Fruit fly (Drosophila melanogaster): Measurements from ENCODE around the gene eIF4H1.

The eIF4H1 gene

dm6 chrX:16421899-16422412, 26.5 kb upstream of the eIF4H1 start, which contains the start of gene AnxB11 (continued):
- TF ChIP-seq Scr (GFP tag; IDR thresholded peaks at IDR 0.05; ENCODE audit: partially characterized antibody), result 0 out of 2 replicates have a peak, but pooled peaks have one; percentile 48
- TF ChIP-seq CG13775 (GFP tag; optimal IDR thresholded peaks at IDR 0.05), result no peak
- TF ChIP-seq CG10431 (GFP tag; optimal IDR thresholded peaks at IDR 0.05), result no peak
- TF ChIP-seq CG10366 (GFP tag; IDR thresholded peaks at IDR 0.05), result no peak
- no peak for TF ChIP-seq CG15601 (tag; optimal IDR thresholded peaks at IDR 0.05)
- no peak for TF ChIP-seq CG2129 (GFP tag; IDR thresholded peaks at IDR 0.05; ENCODE audit: partially characterized antibody)
- no peak for TF ChIP-seq HLH3B (GFP tag; IDR thresholded peaks at IDR 0.05)
- peak; percentile 12 for TF ChIP-seq CG13894 (tag; optimal IDR thresholded peaks at IDR 0.05)
- TF ChIP-seq cg (GFP tag; optimal IDR thresholded peaks at IDR 0.05), result peak; percentile 92
- peak; percentile 76 for TF ChIP-seq Med (GFP tag)
- no peak for TF ChIP-seq Deaf1 (tag; optimal IDR thresholded peaks at IDR 0.05)
- TF ChIP-seq CG2712 (tag; optimal IDR thresholded peaks at IDR 0.05), result peak; percentile 23
- TF ChIP-seq Bgb (GFP tag; IDR thresholded peaks at IDR 0.05; ENCODE audit: partially characterized antibody), result peak; percentile 58
- TF ChIP-seq CG12071 (GFP tag; optimal IDR thresholded peaks at IDR 0.05), result no peak
- no peak for TF ChIP-seq da (GFP tag; optimal IDR thresholded peaks at IDR 0.05)
- TF ChIP-seq Nf-YB (GFP tag; optimal IDR thresholded peaks at IDR 0.05), result no peak
- 0 out of 3 replicates have a peak, but pooled peaks have one; percentile 26 for TF ChIP-seq Doc3 (GFP tag; IDR thresholded peaks at IDR 0.05; ENCODE audit: partially characterized antibody)
- no peak for TF ChIP-seq CG8281 (tag; optimal IDR thresholded peaks at IDR 0.05)
- TF ChIP-seq HLH54F (GFP tag; optimal IDR thresholded peaks at IDR 0.05), result no peak
- peak; percentile 3 for TF ChIP-seq sd (tag; optimal IDR thresholded peaks at IDR 0.05)
- no peak for TF ChIP-seq z (GFP tag; IDR thresholded peaks at IDR 0.05)
- no peak for TF ChIP-seq NK7.1 (GFP tag; optimal IDR thresholded peaks at IDR 0.05)
- TF ChIP-seq nmo (GFP tag; optimal IDR thresholded peaks at IDR 0.05), result no peak
- peak; percentile 33; the same call in 2 of the 3 replicates for TF ChIP-seq vnd (GFP tag; IDR thresholded peaks at IDR 0.05; ENCODE audit: partially characterized antibody)
- TF ChIP-seq chif (GFP tag; optimal IDR thresholded peaks at IDR 0.05), result no peak
- TF ChIP-seq ara (GFP tag; IDR thresholded peaks at IDR 0.05), result no peak
- TF ChIP-seq CG6689 (GFP tag; IDR thresholded peaks at IDR 0.05), result no peak
- peak; percentile 15; the same call in 1 of the 2 replicates for TF ChIP-seq hbn (GFP tag; IDR thresholded peaks at IDR 0.05; ENCODE audit: partially characterized antibody)
- peak; percentile 84 for TF ChIP-seq CG7963 (GFP tag; IDR thresholded peaks at IDR 0.05; ENCODE audit: partially characterized antibody)
- no peak for TF ChIP-seq hkb (optimal IDR thresholded peaks at IDR 0.05)
- TF ChIP-seq hkb (GFP tag; IDR thresholded peaks at IDR 0.05), result 0 out of 2 replicates have a peak, but pooled peaks have one; percentile 13
- TF ChIP-seq CG10321 (GFP tag; IDR thresholded peaks at IDR 0.05), result no peak
- peak; percentile 22 for TF ChIP-seq Blimp-1 (GFP tag; optimal IDR thresholded peaks at IDR 0.05)
- TF ChIP-seq CG18599 (GFP tag; optimal IDR thresholded peaks at IDR 0.05), result no peak
- TF ChIP-seq chinmo (GFP tag; IDR thresholded peaks at IDR 0.05; ENCODE audit: partially characterized antibody), result no peak; the same call in 2 of the 4 replicates
- TF ChIP-seq stwl (tag; optimal IDR thresholded peaks at IDR 0.05), result no peak
- TF ChIP-seq CG6654 (GFP tag; optimal IDR thresholded peaks at IDR 0.05), result no peak
- TF ChIP-seq lab (GFP tag; optimal IDR thresholded peaks at IDR 0.05), result peak; percentile 17
- peak; percentile 42; the same call in 2 of the 3 replicates for TF ChIP-seq hb (GFP tag; IDR thresholded peaks at IDR 0.05; ENCODE audit: partially characterized antibody)
- TF ChIP-seq gce (GFP tag; IDR thresholded peaks at IDR 0.05), result no peak
- no peak for TF ChIP-seq pita (GFP tag; optimal IDR thresholded peaks at IDR 0.05)
- no peak for TF ChIP-seq CoRest (tag; optimal IDR thresholded peaks at IDR 0.05)
- TF ChIP-seq CG7271 (tag; optimal IDR thresholded peaks at IDR 0.05), result no peak
- no peak for TF ChIP-seq lov (optimal IDR thresholded peaks at IDR 0.05)
- no peak for TF ChIP-seq lov (GFP tag; IDR thresholded peaks at IDR 0.05)
- no peak for TF ChIP-seq Rx (GFP tag; IDR thresholded peaks at IDR 0.05)
- TF ChIP-seq CG34376 (GFP tag; optimal IDR thresholded peaks at IDR 0.05), result peak; percentile 53
- TF ChIP-seq C15 (GFP tag; IDR thresholded peaks at IDR 0.05), result no peak
- peak; percentile 29 for TF ChIP-seq Sin3A (optimal IDR thresholded peaks at IDR 0.05)
- TF ChIP-seq HmgZ (tag; optimal IDR thresholded peaks at IDR 0.05), result no peak
